Fruit fly (Drosophila melanogaster): ENCODE results near the gene ECSIT.

DNA sequence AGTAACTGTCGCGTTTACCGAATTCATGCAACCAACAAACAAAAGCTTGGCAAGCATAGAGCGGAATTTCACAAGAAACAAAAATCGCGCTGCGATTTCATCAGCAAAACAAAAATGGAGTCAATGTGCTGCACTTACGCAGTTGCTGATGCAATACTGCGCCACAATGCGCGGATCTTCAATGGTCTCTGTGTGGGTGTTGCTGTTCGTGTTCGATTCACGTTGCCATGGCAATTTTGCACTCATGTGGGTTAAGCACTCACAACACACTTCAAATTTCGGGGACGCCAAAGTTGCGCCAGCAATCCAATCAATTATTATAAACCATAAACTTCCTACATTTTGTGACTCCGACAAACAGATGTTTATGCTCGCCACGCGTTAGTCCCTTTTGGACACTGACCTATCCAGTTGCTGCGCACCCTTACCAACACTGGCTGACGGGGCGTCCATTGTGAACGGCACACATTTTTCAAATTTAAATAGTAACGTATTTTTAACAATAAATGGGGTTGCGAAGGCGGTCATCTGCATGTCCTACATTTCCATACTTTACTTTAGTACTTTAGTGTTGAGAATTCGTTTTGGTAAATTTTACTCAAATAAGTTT is 5.8 kb downstream of the ECSIT start, which contains the start of gene CG2017:
- no peak for TF ChIP-seq h (optimal IDR thresholded peaks at IDR 0.05)
- no peak for TF ChIP-seq insv (optimal IDR thresholded peaks at IDR 0.05)
- no peak for TF ChIP-seq ttk (optimal IDR thresholded peaks at IDR 0.05)
- no peak for TF ChIP-seq psq (optimal IDR thresholded peaks at IDR 0.05)
- TF ChIP-seq Myc (optimal IDR thresholded peaks at IDR 0.05): no peak
